Fruit fly (Drosophila melanogaster) whole organism, wandering third instar larva: ENCODE measurements around the gene CG43902.

Source experiments
- OdsH ChIP-seq: fragments of 200-800 bp; sonication (Bioruptor generic); optimal IDR thresholded peaks from 2 replicates; lab custom pipeline; 2016; ENCODE audit warnings: missing biosample characterization, mild to moderate bottlenecking, missing genetic modification characterization
- br ChIP-seq: fragments of 200-800 bp; sonication (Bioruptor generic); optimal IDR thresholded peaks from 2 replicates; lab custom pipeline; 2016; ENCODE audit warnings: missing biosample characterization, missing genetic modification characterization
- fru ChIP-seq: fragments of 200-800 bp; sonication (Bioruptor generic); optimal IDR thresholded peaks from 3 replicates; lab custom pipeline; 2016; ENCODE audit warnings: missing biosample characterization, mild to moderate bottlenecking, missing genetic modification characterization
- h ChIP-seq: fragments of 200-800 bp; sonication (Bioruptor generic); optimal IDR thresholded peaks from 3 replicates; lab custom pipeline; 2016; ENCODE audit warnings: missing biosample characterization, mild to moderate bottlenecking, missing genetic modification characterization
- psq ChIP-seq: fragments of 200-800 bp; sonication (Bioruptor generic); optimal IDR thresholded peaks from 3 replicates; lab custom pipeline; 2017; ENCODE audit warnings: missing biosample characterization, mild to moderate bottlenecking, missing genetic modification characterization, moderate library complexity

- TF ChIP-seq h (GFP tag; lab: Kevin White, UChicago) (no peak), fru (GFP tag; lab: Kevin White, UChicago) (no peak), br (GFP tag; lab: Kevin White, UChicago) (no peak), psq (GFP tag; lab: Kevin White, UChicago) (no peak), OdsH (no peak)
Measured at dm6 chrX:10219039-10219438, 60.8 kb downstream of the CG43902 start, which contains the start of gene CG15308.
